Fruit fly (Drosophila melanogaster): ENCODE data around the gene CG9967.
A peak's percentile ranks its signal among the peaks of the same experiment; 100 is the strongest.

Gene CG9967

DNA sequence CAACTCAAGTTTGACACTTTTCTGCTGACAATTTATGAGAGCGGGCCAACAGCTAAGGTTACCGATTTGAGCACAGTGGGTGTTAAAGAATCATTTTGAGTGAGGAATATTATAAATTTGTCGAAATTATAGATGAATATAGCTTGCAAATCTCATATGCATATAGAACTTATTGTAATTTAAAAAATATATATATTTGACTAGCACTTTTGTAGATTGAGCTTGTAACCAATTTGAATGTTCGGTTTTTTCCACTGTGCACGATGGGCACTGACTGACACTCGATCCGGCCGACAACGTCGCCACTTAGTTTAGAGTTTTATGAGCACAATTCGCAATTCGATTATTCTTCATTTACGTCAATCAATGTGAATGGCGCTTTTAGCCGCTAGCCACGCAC, 41.3 kb upstream of the CG9967 start (continued):
- no peak for TF ChIP-seq CG14860 (GFP tag; IDR thresholded peaks at IDR 0.05; ENCODE audit: partially characterized antibody)
- no peak for TF ChIP-seq CG33213 (GFP tag; optimal IDR thresholded peaks at IDR 0.05)
- TF ChIP-seq CG31441 (GFP tag; IDR thresholded peaks at IDR 0.05): peak; percentile 53
- TF ChIP-seq Camta (GFP tag; optimal IDR thresholded peaks at IDR 0.05): no peak
- TF ChIP-seq CG3407 (GFP tag; optimal IDR thresholded peaks at IDR 0.05): no peak
- no peak for TF ChIP-seq Lpt (GFP tag; optimal IDR thresholded peaks at IDR 0.05)
- no peak for TF ChIP-seq gt (GFP tag; IDR thresholded peaks at IDR 0.05)
- peak; percentile 16 for TF ChIP-seq sens (GFP tag)
- no peak for TF ChIP-seq CG17802 (tag; optimal IDR thresholded peaks at IDR 0.05)
- TF ChIP-seq GATAe (GFP tag; conservative IDR thresholded peaks at IDR 0.05): no peak
- no peak for TF ChIP-seq CG17186 (GFP tag; optimal IDR thresholded peaks at IDR 0.05)
- TF ChIP-seq chm (GFP tag; IDR thresholded peaks at IDR 0.05): no peak
- no peak for TF ChIP-seq lmd (GFP tag; IDR thresholded peaks at IDR 0.05)
- TF ChIP-seq Ets97D (GFP tag; optimal IDR thresholded peaks at IDR 0.05): no peak
- no peak for TF ChIP-seq CG1529 (GFP tag; optimal IDR thresholded peaks at IDR 0.05)
- TF ChIP-seq vfl (GFP tag; optimal IDR thresholded peaks at IDR 0.05): no peak
- no peak for TF ChIP-seq yki (optimal IDR thresholded peaks at IDR 0.05)
- no peak for TF ChIP-seq CG12299 (tag; optimal IDR thresholded peaks at IDR 0.05)
- TF ChIP-seq bsh (GFP tag; optimal IDR thresholded peaks at IDR 0.05): peak in 1 of 2 experiments; percentile 36
- peak; percentile 29; the same call in 1 of the 2 replicates for TF ChIP-seq Xrp1 (GFP tag; IDR thresholded peaks at IDR 0.05)
- TF ChIP-seq CG15479 (GFP tag; optimal IDR thresholded peaks at IDR 0.05): no peak
- no peak for TF ChIP-seq org-1 (GFP tag; optimal IDR thresholded peaks at IDR 0.05)
- no peak for TF ChIP-seq CG10274 (GFP tag; optimal IDR thresholded peaks at IDR 0.05)
- TF ChIP-seq CG42726 (GFP tag; IDR thresholded peaks at IDR 0.05; ENCODE audit: partially characterized antibody): no peak
- TF ChIP-seq hth (optimal IDR thresholded peaks at IDR 0.05): no peak
- TF ChIP-seq Awh (GFP tag; IDR thresholded peaks at IDR 0.05): no peak
- TF ChIP-seq CG30403 (GFP tag; optimal IDR thresholded peaks at IDR 0.05): no peak
- no peak for TF ChIP-seq Fer2 (tag; optimal IDR thresholded peaks at IDR 0.05)
- no peak for TF ChIP-seq CG12744 (GFP tag; optimal IDR thresholded peaks at IDR 0.05)
- TF ChIP-seq CG12769 (tag; optimal IDR thresholded peaks at IDR 0.05): no peak
- no peak for TF ChIP-seq trem (tag; optimal IDR thresholded peaks at IDR 0.05)
- TF ChIP-seq Hmr (GFP tag; optimal IDR thresholded peaks at IDR 0.05): no peak
- no peak for TF ChIP-seq Dad (GFP tag; optimal IDR thresholded peaks at IDR 0.05)
- TF ChIP-seq ap (GFP tag; IDR thresholded peaks at IDR 0.05): no peak
- no peak for TF ChIP-seq CG4617 (GFP tag; optimal IDR thresholded peaks at IDR 0.05; ENCODE audit: borderline replicate concordance)
- peak; percentile 36 for TF ChIP-seq dmrt99B (tag; optimal IDR thresholded peaks at IDR 0.05)
- TF ChIP-seq CG9215 (GFP tag; IDR thresholded peaks at IDR 0.05): no peak
- no peak for TF ChIP-seq Gug (GFP tag; IDR thresholded peaks at IDR 0.05)
- TF ChIP-seq sob (GFP tag; IDR thresholded peaks at IDR 0.05): 0 out of 2 replicates have a peak, but pooled peaks have one; percentile 22
- no peak for TF ChIP-seq mld (GFP tag; IDR thresholded peaks at IDR 0.05; ENCODE audit: partially characterized antibody)
- no peak for TF ChIP-seq tio (GFP tag; optimal IDR thresholded peaks at IDR 0.05)
- TF ChIP-seq Hr51 (GFP tag; optimal IDR thresholded peaks at IDR 0.05): peak in 1 of 2 experiments; percentile 27
- no peak for TF ChIP-seq jing (GFP tag; optimal IDR thresholded peaks at IDR 0.05)
- peak; percentile 13; the same call in 1 of the 2 replicates for TF ChIP-seq E2f2 (GFP tag; IDR thresholded peaks at IDR 0.05)
- TF ChIP-seq CG6813 (GFP tag; optimal IDR thresholded peaks at IDR 0.05): no peak
- TF ChIP-seq D (optimal IDR thresholded peaks at IDR 0.05): no peak
- no peak for TF ChIP-seq D (GFP tag; optimal IDR thresholded peaks at IDR 0.05)
- no peak for TF ChIP-seq CG43689 (GFP tag; IDR thresholded peaks at IDR 0.05)
- TF ChIP-seq gsb (GFP tag; IDR thresholded peaks at IDR 0.05): no peak
- TF ChIP-seq CG12391 (tag; optimal IDR thresholded peaks at IDR 0.05): no peak
- TF ChIP-seq HLH3B (GFP tag; IDR thresholded peaks at IDR 0.05): 0 out of 2 replicates have a peak, but pooled peaks have one; percentile 10
- TF ChIP-seq pho (GFP tag; optimal IDR thresholded peaks at IDR 0.05): no peak
- TF ChIP-seq HLH54F (GFP tag; optimal IDR thresholded peaks at IDR 0.05): no peak
